Worm (Caenorhabditis elegans) whole organism, L4 larva: ENCODE measurements around the gene nyn-1.

ENCODE experiments used
- F26F4.8 ChIP-seq: fragments of 200-800 bp; sonication (Bioruptor generic); conservative IDR thresholded peaks from 2 replicates; pipeline ENCODE4 v1.3.6; 2022; ENCODE audit warnings: missing genetic modification characterization, missing compliant biosample characterization
- F49E8.2 ChIP-seq: sonication (generic microtip); optimal IDR thresholded peaks from 2 replicates; lab custom pipeline; 2016; ENCODE audit warnings: missing compliant biosample characterization, mild to moderate bottlenecking, missing genetic modification characterization, borderline replicate concordance
- R02D3.7 ChIP-seq: fragments of 150-350 bp; sonication (generic microtip); optimal IDR thresholded peaks from 3 replicates; lab custom pipeline; 2014; ENCODE audit warnings: missing biosample characterization, missing genetic modification characterization
- T20F7.1 ChIP-seq: fragments of 200-800 bp; sonication (Bioruptor generic); optimal IDR thresholded peaks from 2 replicates; lab custom pipeline; 2018; ENCODE audit warnings: mild to moderate bottlenecking, missing genetic modification characterization, missing compliant biosample characterization
- Y105C5A.15 ChIP-seq: fragments of 200-800 bp; sonication (Bioruptor generic); IDR thresholded peaks from 2 replicates; pipeline ENCODE4 v1.3.6; 2022; ENCODE audit warnings: missing genetic modification characterization, missing compliant biosample characterization
- Y48G9A.11 ChIP-seq: fragments of 200-800 bp; sonication (Bioruptor generic); IDR thresholded peaks from 2 replicates; pipeline ENCODE4 v1.3.6; 2022; ENCODE audit warnings: missing genetic modification reagents, missing genetic modification characterization, missing compliant biosample characterization
- aha-1 ChIP-seq: fragments of 150-350 bp; peaks from one replicate; lab custom pipeline; 2014; ENCODE audit warnings: missing biosample characterization, missing genetic modification characterization
- aly-2 ChIP-seq: sonication (generic microtip); optimal IDR thresholded peaks from 2 replicates; lab custom pipeline; 2018; ENCODE audit warnings: missing biosample characterization, missing genetic modification characterization
- arid-1 ChIP-seq: fragments of 200-800 bp; sonication (Bioruptor generic); conservative IDR thresholded peaks from 2 replicates; pipeline ENCODE4 v1.3.6; 2022; ENCODE audit warnings: missing genetic modification reagents, missing genetic modification characterization, missing compliant biosample characterization
- attf-4 ChIP-seq: sonication (generic microtip); optimal IDR thresholded peaks from 3 replicates; lab custom pipeline; 2017; ENCODE audit warnings: missing biosample characterization, missing genetic modification characterization
- ceh-20 ChIP-seq: fragments of 200-800 bp; sonication (Bioruptor generic); IDR thresholded peaks from 2 replicates; pipeline ENCODE4 v1.3.6; 2022; ENCODE audit warnings: missing genetic modification reagents, missing genetic modification characterization, missing compliant biosample characterization
- ceh-44 ChIP-seq: fragments of 200-800 bp; sonication (Bioruptor generic); IDR thresholded peaks from 2 replicates; pipeline ENCODE4 v1.3.6; 2022; ENCODE audit warnings: missing genetic modification reagents, missing genetic modification characterization, missing compliant biosample characterization
- ceh-62 ChIP-seq: sonication (generic microtip); optimal IDR thresholded peaks from 2 replicates; lab custom pipeline; 2017; ENCODE audit warnings: missing biosample characterization, missing genetic modification characterization
- ces-1 ChIP-seq: fragments of 150-350 bp; sonication (generic microtip); optimal IDR thresholded peaks from 4 replicates; lab custom pipeline; 2014; ENCODE audit warnings: missing biosample characterization, missing genetic modification reagents, missing genetic modification characterization
- cey-2 ChIP-seq: sonication (generic microtip); optimal IDR thresholded peaks from 3 replicates; lab custom pipeline; 2017; ENCODE audit warnings: missing genetic modification characterization, mild to moderate bottlenecking, missing compliant biosample characterization, antibody characterized with exemption, borderline replicate concordance; ENCODE audit not compliant: insufficient read depth
- daf-12 ChIP-seq: fragments of 150-350 bp; optimal IDR thresholded peaks from 2 replicates; lab custom pipeline; 2014; ENCODE audit warnings: missing biosample characterization, missing genetic modification reagents, missing genetic modification characterization
- daf-16 ChIP-seq, 3 experiments: sonication (generic microtip); optimal IDR thresholded peaks; 2 replicates each; lab custom pipeline; 2016 to 2017; ENCODE audit warnings: missing genetic modification characterization in 3 of 3, missing genetic modification reagents in 3 of 3, mild to moderate bottlenecking in 2 of 3, missing compliant biosample characterization in 2 of 3, missing biosample characterization in 1 of 3, moderate library complexity in 1 of 3
- daf-8 ChIP-seq: fragments of 200-800 bp; sonication (Bioruptor generic); IDR thresholded peaks from 2 replicates; pipeline ENCODE4 v1.3.6; 2022; ENCODE audit warnings: missing genetic modification characterization, missing compliant biosample characterization
- dmd-6 ChIP-seq: fragments of 200-800 bp; sonication (Bioruptor generic); IDR thresholded peaks from 2 replicates; pipeline ENCODE4 v1.3.6; 2022; ENCODE audit warnings: missing genetic modification reagents, missing genetic modification characterization, missing compliant biosample characterization
- dmd-8 ChIP-seq: fragments of 200-800 bp; sonication (Bioruptor generic); IDR thresholded peaks from 2 replicates; pipeline ENCODE4 v1.3.6; 2022; ENCODE audit warnings: missing genetic modification characterization, missing compliant biosample characterization
- dve-1 ChIP-seq: sonication (generic microtip); optimal IDR thresholded peaks from 2 replicates; lab custom pipeline; 2017; ENCODE audit warnings: antibody characterized with exemption, mild to moderate bottlenecking, missing genetic modification characterization, missing compliant biosample characterization; ENCODE audit not compliant: insufficient read depth
- hlh-30 ChIP-seq: sonication (generic microtip); optimal IDR thresholded peaks from 2 replicates; lab custom pipeline; 2017; ENCODE audit warnings: antibody characterized with exemption, mild to moderate bottlenecking, missing genetic modification characterization, missing compliant biosample characterization; ENCODE audit not compliant: insufficient read depth
- lim-7 ChIP-seq: fragments of 200-800 bp; sonication (Bioruptor generic); IDR thresholded peaks from 2 replicates; pipeline ENCODE4 v1.3.6; 2022; ENCODE audit warnings: missing genetic modification characterization, missing compliant biosample characterization
- mdl-1 ChIP-seq, 2 experiments: fragments of 150-350 bp in 1 of 2; sonication (generic microtip) in 1 of 2; optimal IDR thresholded peaks; 2 replicates each; lab custom pipeline; 2014 to 2017; ENCODE audit warnings: missing biosample characterization in 2 of 2, missing genetic modification characterization in 2 of 2
- mep-1 ChIP-seq: fragments of 150-350 bp; sonication (generic microtip); optimal IDR thresholded peaks from 3 replicates; lab custom pipeline; 2014; ENCODE audit warnings: missing biosample characterization, missing genetic modification characterization
- nhr-102 ChIP-seq: sonication (generic microtip); optimal IDR thresholded peaks from 2 replicates; lab custom pipeline; 2016; ENCODE audit warnings: mild to moderate bottlenecking, missing genetic modification characterization, moderate library complexity, missing compliant biosample characterization
- nhr-28 ChIP-seq: fragments of 150-350 bp; optimal IDR thresholded peaks from 2 replicates; lab custom pipeline; 2014; ENCODE audit warnings: missing biosample characterization, missing genetic modification characterization
- nhr-41 ChIP-seq: fragments of 200-800 bp; sonication (Bioruptor generic); IDR thresholded peaks from 2 replicates; pipeline ENCODE4 v1.3.6; 2022; ENCODE audit warnings: missing genetic modification reagents, missing genetic modification characterization, missing compliant biosample characterization
- nhr-48 ChIP-seq: sonication (generic microtip); optimal IDR thresholded peaks from 2 replicates; lab custom pipeline; 2016; ENCODE audit warnings: mild to moderate bottlenecking, missing genetic modification characterization, missing compliant biosample characterization
- nhr-76 ChIP-seq: fragments of 150-350 bp; optimal IDR thresholded peaks from 2 replicates; lab custom pipeline; 2014; ENCODE audit warnings: missing biosample characterization, missing genetic modification characterization
- nhr-77 ChIP-seq: fragments of 150-350 bp; optimal IDR thresholded peaks from 2 replicates; lab custom pipeline; 2014; ENCODE audit warnings: missing biosample characterization, missing genetic modification characterization
- pha-4 ChIP-seq, 2 experiments: fragments of 150-350 bp in 1 of 2; fragments of 200-800 bp in 1 of 2; sonication (Bioruptor generic) in 1 of 2; IDR thresholded peaks in 1 of 2; optimal IDR thresholded peaks in 1 of 2; 2 replicates each; pipeline versions ENCODE4 v1.3.6 to Lab custom; 2014 to 2022; ENCODE audit warnings: missing genetic modification characterization in 2 of 2, missing genetic modification reagents in 2 of 2, missing biosample characterization in 1 of 2, missing compliant biosample characterization in 1 of 2
- php-3 ChIP-seq: fragments of 200-800 bp; sonication (Bioruptor generic); IDR thresholded peaks from 2 replicates; pipeline ENCODE4 v1.3.6; 2022; ENCODE audit warnings: missing genetic modification reagents, missing genetic modification characterization, missing compliant biosample characterization
- pqm-1 ChIP-seq: sonication (generic microtip); optimal IDR thresholded peaks from 2 replicates; lab custom pipeline; 2017; ENCODE audit warnings: missing biosample characterization, missing genetic modification characterization
- snpc-1.2 ChIP-seq: fragments of 200-800 bp; sonication (Bioruptor generic); IDR thresholded peaks from 2 replicates; pipeline ENCODE4 v1.3.6; 2022; ENCODE audit warnings: missing genetic modification reagents, missing genetic modification characterization, missing compliant biosample characterization
- snpc-4 ChIP-seq: fragments of 150-350 bp; optimal IDR thresholded peaks from 2 replicates; lab custom pipeline; 2014; ENCODE audit warnings: missing biosample characterization, missing genetic modification characterization
- tra-1 ChIP-seq: fragments of 200-800 bp; sonication (Bioruptor generic); IDR thresholded peaks from 2 replicates; pipeline ENCODE4 v1.3.6; 2022; ENCODE audit warnings: missing genetic modification reagents, missing genetic modification characterization, missing compliant biosample characterization
- unc-130 ChIP-seq: sonication (generic microtip); optimal IDR thresholded peaks from 2 replicates; lab custom pipeline; 2016; ENCODE audit warnings: missing genetic modification reagents, missing genetic modification characterization, missing compliant biosample characterization
- unc-62 ChIP-seq, 3 experiments: fragments of 150-350 bp in 1 of 3; sonication (generic microtip); optimal IDR thresholded peaks in 2 of 3; peaks in 1 of 3; 1 replicate in 1 of 3; 2 replicates in 2 of 3; lab custom pipeline; 2014 to 2017; ENCODE audit warnings: missing biosample characterization in 3 of 3, missing genetic modification characterization in 3 of 3, missing genetic modification reagents in 3 of 3, missing genotype in 1 of 3
- ztf-11 ChIP-seq: fragments of 150-350 bp; optimal IDR thresholded peaks from 2 replicates; lab custom pipeline; 2014; ENCODE audit warnings: missing biosample characterization, missing genetic modification characterization
- ztf-7 ChIP-seq: fragments of 150-350 bp; optimal IDR thresholded peaks from 2 replicates; lab custom pipeline; 2014; ENCODE audit warnings: missing biosample characterization, missing genetic modification characterization

nyn-1 gene

ce11 chrIV:13686965-13687425 lies at the start of gene nyn-1:
nyn-1 (minus strand) TSS chrIV:13687015.
- peak; percentile 76 for TF ChIP-seq snpc-1.2 (GFP tag; lab: Robert Waterston, UW)
- no peak for TF ChIP-seq snpc-4 (tag; lab: Kevin White, UChicago)
- TF ChIP-seq Y48G9A.11 = peak; percentile 100
- no peak for TF ChIP-seq unc-62 (GFP tag; optimal IDR thresholded peaks at IDR 0.05 in 1 of 2; lab: Kevin White, UChicago)
- no peak for TF ChIP-seq unc-62 (tag; optimal IDR thresholded peaks at IDR 0.05; lab: Kevin White, UChicago)
- peak; percentile 37 for TF ChIP-seq R02D3.7 (tag; lab: Kevin White, UChicago)

DNA sequence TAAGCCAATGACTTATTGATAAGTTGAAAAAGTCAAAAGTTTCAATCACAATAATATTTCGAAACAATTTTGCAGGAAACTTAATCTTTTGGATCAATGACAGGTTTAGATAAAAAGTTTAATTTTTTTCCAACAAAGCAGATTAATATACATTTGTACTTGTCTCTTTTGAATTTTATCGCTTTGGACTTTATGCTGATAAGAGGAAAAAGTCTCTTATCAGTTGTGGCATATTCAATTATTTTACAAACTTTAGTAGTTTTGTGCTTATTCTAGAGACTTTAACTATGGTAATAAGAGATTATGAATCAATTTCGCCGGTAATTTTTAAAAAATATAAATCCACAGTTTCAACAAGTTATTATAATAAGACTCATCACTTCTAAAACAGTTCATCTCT lies 41.0 kb upstream of the nyn-1 start:
- TF ChIP-seq daf-8 (GFP tag; lab: Robert Waterston, UW) (no peak), dve-1 (tag; lab: Kevin White, UChicago) (peak; percentile 84), cey-2 (tag; lab: Kevin White, UChicago) (no peak), nhr-76 (tag; lab: Kevin White, UChicago) (no peak), nhr-28 (tag; lab: Kevin White, UChicago) (peak; percentile 42), aly-2 (tag; lab: Kevin White, UChicago) (no peak), ztf-7 (peak; percentile 23), pqm-1 (tag; lab: Kevin White, UChicago) (peak; percentile 78), daf-16 (GFP tag; optimal IDR thresholded peaks at IDR 0.05; lab: Kevin White, UChicago) (no peak), daf-16 (tag; optimal IDR thresholded peaks at IDR 0.05; lab: Kevin White, UChicago) (peak; percentile 42), ceh-62 (tag; lab: Kevin White, UChicago) (no peak), nhr-77 (tag; lab: Kevin White, UChicago) (no peak), dmd-6 (GFP tag; lab: Robert Waterston, UW) (peak; percentile 58; the same call in 1 of the 2 replicates), lim-7 (no peak), daf-12 (no peak), nhr-48 (peak; percentile 11)
- TF ChIP-seq, all 104 proteins: peak for 7

DNA sequence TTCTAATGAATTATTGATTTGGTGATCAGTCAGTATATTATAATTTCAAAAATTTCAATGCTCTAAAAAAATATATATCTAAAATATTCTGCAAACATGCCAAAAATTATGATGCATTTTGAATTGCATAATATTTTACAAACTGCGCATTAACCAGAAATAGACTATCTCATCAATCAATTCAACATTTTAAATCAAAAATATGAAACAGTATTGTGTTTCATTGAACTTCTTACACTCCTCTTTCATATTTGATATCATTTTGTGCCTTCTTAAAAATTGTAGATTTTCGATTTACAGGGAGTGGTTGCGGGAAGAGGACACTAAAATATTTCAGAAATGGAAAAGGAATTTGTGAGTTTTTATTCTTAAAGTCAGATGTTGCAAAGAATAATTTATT lies 39.8 kb upstream of the nyn-1 start, which contains the start of gene ent-4:
TSS of gene ent-4 (plus strand) at position 301 of the 400 bp plus-strand sequence.
- TF ChIP-seq unc-62 (GFP tag; optimal IDR thresholded peaks at IDR 0.05 in 1 of 2; lab: Kevin White, UChicago) (peak in 1 of 2 experiments; percentile 17), unc-62 (tag; optimal IDR thresholded peaks at IDR 0.05; lab: Kevin White, UChicago) (no peak), F49E8.2 (tag; lab: Kevin White, UChicago) (no peak), aha-1 (tag; lab: Kevin White, UChicago) (no peak), attf-4 (no peak)

- peak; percentile 98 for TF ChIP-seq dmd-6 (GFP tag; lab: Robert Waterston, UW)
- peak; percentile 82 for TF ChIP-seq nhr-28 (tag; lab: Kevin White, UChicago)
- peak; percentile 93; the same call in 1 of the 2 replicates for TF ChIP-seq tra-1 (GFP tag; lab: Robert Waterston, UW)
- no peak for TF ChIP-seq nhr-76 (tag; lab: Kevin White, UChicago)
- TF ChIP-seq unc-62 (GFP tag; optimal IDR thresholded peaks at IDR 0.05 in 1 of 2; lab: Kevin White, UChicago) = peak; percentile 15 to 76
- TF ChIP-seq unc-62 (tag; optimal IDR thresholded peaks at IDR 0.05; lab: Kevin White, UChicago) = no peak
- TF ChIP-seq nhr-41 (GFP tag; lab: Robert Waterston, UW) = no peak
- no peak for TF ChIP-seq arid-1 (GFP tag; lab: Robert Waterston, UW)
- no peak for TF ChIP-seq daf-12
- TF ChIP-seq hlh-30 (tag; lab: Kevin White, UChicago) = peak; percentile 41
- TF ChIP-seq php-3 (GFP tag; lab: Robert Waterston, UW) = peak; percentile 99
- TF ChIP-seq pqm-1 (tag; lab: Kevin White, UChicago) = peak; percentile 92
- peak in 1 of 2 experiments; percentile 15 for TF ChIP-seq mdl-1 (tag; optimal IDR thresholded peaks at IDR 0.05; lab: Kevin White, UChicago)
- no peak for TF ChIP-seq ztf-11
- TF ChIP-seq nhr-102 = peak; percentile 85
- TF ChIP-seq nhr-48 = peak; percentile 89
- no peak for TF ChIP-seq ces-1 (GFP tag; lab: Kevin White, UChicago)
- peak; percentile 39 for TF ChIP-seq T20F7.1 (GFP tag; lab: Kevin White, UChicago)
- peak; percentile 12 for TF ChIP-seq mep-1 (tag; lab: Kevin White, UChicago)
- no peak for TF ChIP-seq dmd-8
- no peak for TF ChIP-seq F26F4.8
- no peak for TF ChIP-seq unc-130 (GFP tag; lab: Kevin White, UChicago)
- peak in 1 of 2 experiments; percentile 73 for TF ChIP-seq daf-16 (GFP tag; optimal IDR thresholded peaks at IDR 0.05; lab: Kevin White, UChicago)
- TF ChIP-seq daf-16 (tag; optimal IDR thresholded peaks at IDR 0.05; lab: Kevin White, UChicago) = peak; percentile 85
- no peak for TF ChIP-seq ceh-44 (GFP tag; lab: Robert Waterston, UW)
- TF ChIP-seq nhr-77 (tag; lab: Kevin White, UChicago) = peak; percentile 63
- peak; percentile 94 for TF ChIP-seq dve-1 (tag; lab: Kevin White, UChicago)
- no peak for TF ChIP-seq Y105C5A.15
- no peak for TF ChIP-seq pha-4 (GFP tag; IDR thresholded peaks at IDR 0.05; lab: Robert Waterston, UW)
- no peak for TF ChIP-seq pha-4 (tag; optimal IDR thresholded peaks at IDR 0.05; lab: Kevin White, UChicago)
- peak; percentile 60; the same call in 1 of the 2 replicates for TF ChIP-seq ceh-20
Measured at ce11 chrIV:13725201-13725600, 38.4 kb upstream of the nyn-1 start.
